Fruit fly (Drosophila melanogaster): ENCODE measurements around the gene CG14204.

Gene CG14204

dm6 chrX:19608042-19608609 is 24.7 kb downstream of the CG14204 start (continued):
- TF ChIP-seq CG9215 (GFP tag; IDR thresholded peaks at IDR 0.05) (no peak), CG6689 (GFP tag; IDR thresholded peaks at IDR 0.05) (no peak), bowl (GFP tag; IDR thresholded peaks at IDR 0.05) (no peak), sima (GFP tag; optimal IDR thresholded peaks at IDR 0.05) (no peak), CG7786 (GFP tag; optimal IDR thresholded peaks at IDR 0.05) (no peak), mld (GFP tag; IDR thresholded peaks at IDR 0.05; ENCODE audit: partially characterized antibody) (no peak), CG5180 (GFP tag; optimal IDR thresholded peaks at IDR 0.05) (no peak), danr (GFP tag; IDR thresholded peaks at IDR 0.05) (no peak), ato (GFP tag; IDR thresholded peaks at IDR 0.05; ENCODE audit: partially characterized antibody) (peak; percentile 29; the same call in 1 of the 2 replicates), HLHmδ (GFP tag; optimal IDR thresholded peaks at IDR 0.05) (no peak), Blimp-1 (GFP tag; optimal IDR thresholded peaks at IDR 0.05) (no peak), z (GFP tag; IDR thresholded peaks at IDR 0.05) (no peak), trh (GFP tag; optimal IDR thresholded peaks at IDR 0.05) (no peak), CG7987 (GFP tag; optimal IDR thresholded peaks at IDR 0.05) (no peak), org-1 (GFP tag; optimal IDR thresholded peaks at IDR 0.05) (no peak), Fer1 (GFP tag; optimal IDR thresholded peaks at IDR 0.05) (peak; percentile 11), CG1233 (GFP tag; optimal IDR thresholded peaks at IDR 0.05) (peak; percentile 19), Usf (GFP tag; optimal IDR thresholded peaks at IDR 0.05) (no peak), Dref (GFP tag; IDR thresholded peaks at IDR 0.05) (peak; percentile 58), Med (GFP tag) (peak; percentile 54), ind (GFP tag; optimal IDR thresholded peaks at IDR 0.05) (no peak), Neu2 (GFP tag; optimal IDR thresholded peaks at IDR 0.05; ENCODE audit: borderline replicate concordance) (no peak), CG2889 (GFP tag; IDR thresholded peaks at IDR 0.05) (no peak), TFAM (GFP tag; optimal IDR thresholded peaks at IDR 0.05) (no peak), Camta (GFP tag; optimal IDR thresholded peaks at IDR 0.05) (no peak), HLH3B (GFP tag; IDR thresholded peaks at IDR 0.05) (no peak), Oli (tag; optimal IDR thresholded peaks at IDR 0.05) (no peak), Fer3 (tag; optimal IDR thresholded peaks at IDR 0.05) (no peak), stc (GFP tag; IDR thresholded peaks at IDR 0.05) (no peak; the same call in 1 of the 2 replicates), D (optimal IDR thresholded peaks at IDR 0.05) (no peak), D (GFP tag; optimal IDR thresholded peaks at IDR 0.05) (no peak), CG8281 (tag; optimal IDR thresholded peaks at IDR 0.05) (no peak), otp (GFP tag; IDR thresholded peaks at IDR 0.05) (no peak), NC2α (GFP tag; optimal IDR thresholded peaks at IDR 0.05) (no peak), Atf3 (GFP tag; optimal IDR thresholded peaks at IDR 0.05) (peak; percentile 32), E2f2 (GFP tag; IDR thresholded peaks at IDR 0.05) (peak; percentile 35; the same call in 1 of the 2 replicates), stwl (tag; optimal IDR thresholded peaks at IDR 0.05) (peak; percentile 60), CG18619 (GFP tag; optimal IDR thresholded peaks at IDR 0.05) (no peak), BtbVII (GFP tag; optimal IDR thresholded peaks at IDR 0.05) (no peak), CG7556 (GFP tag; optimal IDR thresholded peaks at IDR 0.05) (no peak), dmrt99B (tag; optimal IDR thresholded peaks at IDR 0.05) (no peak), oc (tag; optimal IDR thresholded peaks at IDR 0.05) (peak; percentile 24), CG10274 (GFP tag; optimal IDR thresholded peaks at IDR 0.05) (no peak), ftz-f1 (GFP tag; optimal IDR thresholded peaks at IDR 0.05) (peak; percentile 83), CG17328 (GFP tag; IDR thresholded peaks at IDR 0.05) (no peak), CG3726 (GFP tag; IDR thresholded peaks at IDR 0.05) (no peak), tup (GFP tag; optimal IDR thresholded peaks at IDR 0.05) (no peak), nerfin-1 (tag; optimal IDR thresholded peaks at IDR 0.05) (no peak), CG10321 (GFP tag; IDR thresholded peaks at IDR 0.05) (no peak), dmrt11E (tag; optimal IDR thresholded peaks at IDR 0.05) (no peak), CG10366 (GFP tag; IDR thresholded peaks at IDR 0.05) (no peak)
